Fruit fly (Drosophila melanogaster) whole organism, pupa: Measurements from ENCODE around the gene Crg-1.

ENCODE experiments used
- CG10348 ChIP-seq: fragments of 200-800 bp; sonication (Bioruptor generic); IDR thresholded peaks from 2 replicates; pipeline ENCODE4 v1.3.6; 2022; ENCODE audit warnings: missing biosample characterization, missing genetic modification characterization
- CG12605 ChIP-seq: fragments of 200-800 bp; sonication (Bioruptor generic); IDR thresholded peaks from 2 replicates; pipeline ENCODE4 v1.3.6; 2022; ENCODE audit warnings: missing biosample characterization, missing genetic modification characterization
- CG13204 ChIP-seq: fragments of 200-800 bp; sonication (Bioruptor generic); optimal IDR thresholded peaks from 2 replicates; lab custom pipeline; 2018; ENCODE audit warnings: missing biosample characterization, mild to moderate bottlenecking, missing genetic modification characterization, moderate library complexity
- CG14655 ChIP-seq: fragments of 200-800 bp; sonication (Bioruptor generic); optimal IDR thresholded peaks from 3 replicates; lab custom pipeline; 2017; ENCODE audit warnings: mild to moderate bottlenecking, missing biosample characterization, missing genetic modification reagents, missing genetic modification characterization
- CG15710 ChIP-seq: fragments of 200-800 bp; sonication (Bioruptor generic); optimal IDR thresholded peaks from 2 replicates; lab custom pipeline; 2018; ENCODE audit warnings: missing biosample characterization, mild to moderate bottlenecking, missing genetic modification characterization, moderate library complexity
- CG17806 ChIP-seq: fragments of 200-800 bp; sonication (Bioruptor generic); optimal IDR thresholded peaks from 2 replicates; lab custom pipeline; 2018; ENCODE audit warnings: missing biosample characterization, mild to moderate bottlenecking, missing genetic modification characterization, moderate library complexity
- CG32121 ChIP-seq: fragments of 200-800 bp; sonication (Bioruptor generic); IDR thresholded peaks from 2 replicates; pipeline ENCODE4 v1.3.6; 2022; ENCODE audit warnings: missing biosample characterization, missing genetic modification characterization
- CG34367 ChIP-seq: fragments of 200-800 bp; sonication (Bioruptor generic); optimal IDR thresholded peaks from 2 replicates; lab custom pipeline; 2018; ENCODE audit warnings: missing biosample characterization, mild to moderate bottlenecking, missing genetic modification characterization
- CG4496 ChIP-seq: fragments of 200-800 bp; sonication (Bioruptor generic); IDR thresholded peaks from 3 replicates; pipeline ENCODE4 v1.3.6; 2022; ENCODE audit warnings: missing biosample characterization, missing genetic modification characterization
- CG8159 ChIP-seq: fragments of 200-800 bp; sonication (Bioruptor generic); optimal IDR thresholded peaks from 3 replicates; lab custom pipeline; 2018; ENCODE audit warnings: missing biosample characterization, mild to moderate bottlenecking, missing genetic modification characterization, moderate library complexity
- CG8301 ChIP-seq: fragments of 200-800 bp; sonication (Bioruptor generic); optimal IDR thresholded peaks from 2 replicates; lab custom pipeline; 2018; ENCODE audit warnings: missing biosample characterization, mild to moderate bottlenecking, missing genetic modification characterization
- CG9948 ChIP-seq: fragments of 200-800 bp; sonication (Bioruptor generic); optimal IDR thresholded peaks from 2 replicates; lab custom pipeline; 2018; ENCODE audit warnings: missing biosample characterization, mild to moderate bottlenecking, missing genetic modification characterization, moderate library complexity
- D1 ChIP-seq: fragments of 200-800 bp; sonication (Bioruptor generic); optimal IDR thresholded peaks from 2 replicates; lab custom pipeline; 2018; ENCODE audit warnings: missing biosample characterization, mild to moderate bottlenecking, missing genetic modification characterization, moderate library complexity
- EcR ChIP-seq: fragments of 200-800 bp; sonication (Bioruptor generic); optimal IDR thresholded peaks from 3 replicates; lab custom pipeline; 2019; ENCODE audit warnings: missing biosample characterization, missing genetic modification characterization, mild to moderate bottlenecking, moderate library complexity, missing genetic modification reagents
- Ets98B ChIP-seq: fragments of 200-800 bp; sonication (Bioruptor generic); IDR thresholded peaks from 2 replicates; pipeline ENCODE4 v1.3.6; 2022; ENCODE audit warnings: missing biosample characterization, missing genetic modification characterization
- Pif1A ChIP-seq: fragments of 200-800 bp; sonication (Bioruptor generic); optimal IDR thresholded peaks from 3 replicates; lab custom pipeline; 2016; ENCODE audit warnings: missing biosample characterization, missing genetic modification characterization
- Pif1B ChIP-seq: fragments of 200-800 bp; sonication (Bioruptor generic); optimal IDR thresholded peaks from 3 replicates; lab custom pipeline; 2016; ENCODE audit warnings: missing biosample characterization, missing genetic modification characterization
- Snoo ChIP-seq: fragments of 200-800 bp; sonication (Bioruptor generic); optimal IDR thresholded peaks from 3 replicates; lab custom pipeline; 2017; ENCODE audit warnings: missing biosample characterization, mild to moderate bottlenecking, missing genetic modification characterization, inconsistent platforms
- fd96Ca ChIP-seq: fragments of 200-800 bp; sonication (Bioruptor generic); IDR thresholded peaks from 3 replicates; pipeline ENCODE4 v1.3.6; 2022; ENCODE audit warnings: missing biosample characterization, missing genetic modification characterization
- gl ChIP-seq: fragments of 200-800 bp; sonication (Bioruptor generic); optimal IDR thresholded peaks from 2 replicates; lab custom pipeline; 2018; ENCODE audit warnings: missing biosample characterization, mild to moderate bottlenecking, missing genetic modification characterization
- rn ChIP-seq: fragments of 200-800 bp; sonication (Bioruptor generic); IDR thresholded peaks from 2 replicates; pipeline ENCODE4 v1.3.6; 2022; ENCODE audit warnings: missing biosample characterization, missing genetic modification characterization

The Crg-1 gene

dm6 chrX:3762441-3762840 lies 30.6 kb upstream of the Crg-1 start:
- TF ChIP-seq rn (GFP tag; lab: Robert Waterston, UW) (no peak), gl (tag; lab: Kevin White, UChicago) (no peak), CG34367 (tag; lab: Kevin White, UChicago) (no peak), CG9948 (no peak), CG13204 (no peak), CG8301 (tag; lab: Kevin White, UChicago) (no peak), CG17806 (tag; lab: Kevin White, UChicago) (no peak)
- TF ChIP-seq, all 21 proteins: peak for 0

- TF ChIP-seq CG8301 (tag; lab: Kevin White, UChicago) (no peak), rn (GFP tag; lab: Robert Waterston, UW) (no peak), CG14655 (GFP tag; lab: Kevin White, UChicago) (no peak), CG9948 (no peak), CG15710 (tag; lab: Kevin White, UChicago) (no peak), EcR (GFP tag; lab: Kevin White, UChicago) (no peak), Snoo (tag; lab: Kevin White, UChicago) (no peak), CG17806 (tag; lab: Kevin White, UChicago) (no peak), CG13204 (no peak), CG4496 (GFP tag; lab: Robert Waterston, UW) (no peak), CG10348 (no peak), CG32121 (GFP tag; lab: Robert Waterston, UW) (no peak), CG8159 (no peak)
- TF ChIP-seq, all 21 proteins: peak for 0
Observed at dm6 chrX:3762914-3763489, 30.0 kb upstream of the Crg-1 start.

dm6 chrX:3764223-3764622 lies 28.8 kb upstream of the Crg-1 start:
- TF ChIP-seq CG4496 (GFP tag; lab: Robert Waterston, UW) (no peak), CG34367 (tag; lab: Kevin White, UChicago) (no peak), D1 (tag; lab: Kevin White, UChicago) (no peak), gl (tag; lab: Kevin White, UChicago) (no peak), CG10348 (no peak), CG9948 (no peak), Ets98B (GFP tag; lab: Robert Waterston, UW) (no peak), CG12605 (GFP tag; lab: Robert Waterston, UW) (no peak), Pif1B (GFP tag; lab: Kevin White, UChicago) (no peak), Pif1A (no peak), EcR (GFP tag; lab: Kevin White, UChicago) (no peak), fd96Ca (no peak), CG8301 (tag; lab: Kevin White, UChicago) (no peak), CG17806 (tag; lab: Kevin White, UChicago) (no peak), CG32121 (GFP tag; lab: Robert Waterston, UW) (no peak), CG14655 (GFP tag; lab: Kevin White, UChicago) (no peak)
- TF ChIP-seq, all 21 proteins: peak for 0

DNA sequence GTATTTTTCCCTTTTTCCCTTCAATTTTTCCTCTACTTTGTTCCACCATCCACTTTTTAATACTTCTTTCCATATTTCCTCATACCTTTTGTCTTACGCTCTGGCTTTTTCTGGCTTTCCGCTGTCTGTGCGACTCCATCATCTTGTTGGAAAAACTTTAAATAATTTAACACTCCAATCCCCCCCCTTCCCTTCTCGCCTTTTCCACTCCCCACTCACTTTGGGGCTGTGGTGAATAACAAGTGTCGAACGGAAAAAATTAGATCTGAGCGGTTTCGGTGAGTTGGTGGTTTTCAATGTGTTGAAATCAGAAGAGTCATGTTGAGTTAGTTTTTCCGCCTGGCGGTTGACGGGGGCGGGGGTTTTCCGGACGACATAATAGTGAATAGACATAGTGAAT lies 25.9 kb upstream of the Crg-1 start:
- no peak for TF ChIP-seq D1 (tag; lab: Kevin White, UChicago)
- no peak for TF ChIP-seq gl (tag; lab: Kevin White, UChicago)
- no peak for TF ChIP-seq CG34367 (tag; lab: Kevin White, UChicago)
- no peak for TF ChIP-seq CG14655 (GFP tag; lab: Kevin White, UChicago)
- no peak for TF ChIP-seq rn (GFP tag; lab: Robert Waterston, UW)
- no peak for TF ChIP-seq Pif1B (GFP tag; lab: Kevin White, UChicago)
- no peak for TF ChIP-seq CG15710 (tag; lab: Kevin White, UChicago)

dm6 chrX:3768202-3768601 lies 24.8 kb upstream of the Crg-1 start:
- no peak for TF ChIP-seq gl (tag; lab: Kevin White, UChicago)
- peak; percentile 15 for TF ChIP-seq Pif1B (GFP tag; lab: Kevin White, UChicago)
- TF ChIP-seq CG9948 = peak; percentile 24
- TF ChIP-seq CG8159 = peak; percentile 40
- TF ChIP-seq CG14655 (GFP tag; lab: Kevin White, UChicago) = peak; percentile 21
- 0 out of 3 replicates have a peak, but pooled peaks have one; percentile 42 for TF ChIP-seq CG4496 (GFP tag; lab: Robert Waterston, UW)
- TF ChIP-seq CG17806 (tag; lab: Kevin White, UChicago) = peak; percentile 38
- peak; percentile 19 for TF ChIP-seq CG15710 (tag; lab: Kevin White, UChicago)
- TF ChIP-seq rn (GFP tag; lab: Robert Waterston, UW) = no peak
- no peak for TF ChIP-seq fd96Ca
- TF ChIP-seq Snoo (tag; lab: Kevin White, UChicago) = no peak
- peak; percentile 41 for TF ChIP-seq Pif1A
- no peak for TF ChIP-seq CG13204
- TF ChIP-seq D1 (tag; lab: Kevin White, UChicago) = no peak
- peak; percentile 37; the same call in 1 of the 2 replicates for TF ChIP-seq CG32121 (GFP tag; lab: Robert Waterston, UW)
- TF ChIP-seq CG10348 = no peak
- TF ChIP-seq Ets98B (GFP tag; lab: Robert Waterston, UW) = no peak; the same call in 1 of the 2 replicates
- TF ChIP-seq EcR (GFP tag; lab: Kevin White, UChicago) = no peak
- no peak for TF ChIP-seq CG12605 (GFP tag; lab: Robert Waterston, UW)

dm6 chrX:3772434-3772810 lies 20.6 kb upstream of the Crg-1 start:
- TF ChIP-seq CG15710 (tag; lab: Kevin White, UChicago) (no peak), fd96Ca (no peak), Snoo (tag; lab: Kevin White, UChicago) (no peak), CG13204 (no peak), Pif1A (no peak), gl (tag; lab: Kevin White, UChicago) (no peak), CG32121 (GFP tag; lab: Robert Waterston, UW) (no peak), Pif1B (GFP tag; lab: Kevin White, UChicago) (no peak), CG4496 (GFP tag; lab: Robert Waterston, UW) (no peak), CG12605 (GFP tag; lab: Robert Waterston, UW) (no peak), EcR (GFP tag; lab: Kevin White, UChicago) (no peak), CG8301 (tag; lab: Kevin White, UChicago) (no peak), Ets98B (GFP tag; lab: Robert Waterston, UW) (no peak), CG34367 (tag; lab: Kevin White, UChicago) (no peak)
